Worm (Caenorhabditis elegans) whole organism, L3 larva: ENCODE data around the gene saps-1.

Experiments
- R02D3.7 ChIP-seq: fragments of 150-350 bp; optimal IDR thresholded peaks from 2 replicates; lab custom pipeline; 2014; ENCODE audit warnings: missing biosample characterization, missing genetic modification characterization
- ZK546.5 ChIP-seq: sonication (generic microtip); optimal IDR thresholded peaks from 2 replicates; lab custom pipeline; 2017; ENCODE audit warnings: missing biosample characterization, missing genetic modification characterization
- aly-2 ChIP-seq: fragments of 150-350 bp; optimal IDR thresholded peaks from 2 replicates; lab custom pipeline; 2014; ENCODE audit warnings: missing biosample characterization, missing genetic modification characterization
- ama-1 ChIP-seq: fragments of 150-350 bp; optimal IDR thresholded peaks from 2 replicates; lab custom pipeline; 2018
- ceh-16 ChIP-seq: sonication (generic microtip); optimal IDR thresholded peaks from 2 replicates; lab custom pipeline; 2017; ENCODE audit warnings: missing biosample characterization, missing genetic modification characterization
- ceh-28 ChIP-seq: fragments of 150-350 bp; optimal IDR thresholded peaks from 2 replicates; lab custom pipeline; 2014; ENCODE audit warnings: missing biosample characterization, missing genetic modification reagents, missing genetic modification characterization
- ceh-82 ChIP-seq: fragments of 150-350 bp; optimal IDR thresholded peaks from 2 replicates; lab custom pipeline; 2014; ENCODE audit warnings: missing biosample characterization, missing genetic modification characterization
- egl-27 ChIP-seq: sonication (generic microtip); optimal IDR thresholded peaks from 4 replicates; lab custom pipeline; 2017; ENCODE audit warnings: missing biosample characterization, missing genetic modification reagents, missing genetic modification characterization
- egl-5 ChIP-seq: fragments of 150-350 bp; optimal IDR thresholded peaks from 2 replicates; lab custom pipeline; 2017; ENCODE audit warnings: missing biosample characterization, missing genetic modification reagents, missing genetic modification characterization, inconsistent platforms
- elt-1 ChIP-seq: fragments of 150-350 bp; optimal IDR thresholded peaks from 2 replicates; lab custom pipeline; 2014; ENCODE audit warnings: missing biosample characterization, missing genetic modification characterization
- elt-2 ChIP-seq: sonication (generic microtip); optimal IDR thresholded peaks from 2 replicates; lab custom pipeline; 2016; ENCODE audit warnings: missing genetic modification reagents, mild to moderate bottlenecking, missing genetic modification characterization, missing compliant biosample characterization
- elt-3 ChIP-seq, 3 experiments: fragments of 150-350 bp in 1 of 3; sonication (generic microtip) in 2 of 3; optimal IDR thresholded peaks; 2 replicates in 2 of 3; 4 replicates in 1 of 3; lab custom pipeline; 2014 to 2017; ENCODE audit warnings: missing biosample characterization in 3 of 3, missing genetic modification characterization in 3 of 3
- fkh-2 ChIP-seq: fragments of 150-350 bp; optimal IDR thresholded peaks from 2 replicates; lab custom pipeline; 2014; ENCODE audit warnings: missing biosample characterization, missing genetic modification reagents, missing genetic modification characterization
- fos-1 ChIP-seq: fragments of 150-350 bp; optimal IDR thresholded peaks from 2 replicates; lab custom pipeline; 2014; ENCODE audit warnings: missing biosample characterization, missing genetic modification characterization
- hmg-11 ChIP-seq: sonication (generic microtip); optimal IDR thresholded peaks from 2 replicates; lab custom pipeline; 2016; ENCODE audit warnings: missing genetic modification characterization, missing compliant biosample characterization
- jun-1 ChIP-seq: fragments of 150-350 bp; optimal IDR thresholded peaks from 2 replicates; lab custom pipeline; 2014; ENCODE audit warnings: missing biosample characterization, missing genetic modification reagents, missing genetic modification characterization
- lin-15B ChIP-seq: fragments of 150-350 bp; optimal IDR thresholded peaks from 2 replicates; lab custom pipeline; 2014; ENCODE audit warnings: missing biosample characterization, missing genetic modification characterization
- lin-39 ChIP-seq: fragments of 150-350 bp; optimal IDR thresholded peaks from 2 replicates; lab custom pipeline; 2018; ENCODE audit warnings: missing biosample characterization, missing genetic modification reagents, missing genetic modification characterization
- mdl-1 ChIP-seq: fragments of 150-350 bp; optimal IDR thresholded peaks from 2 replicates; lab custom pipeline; 2014; ENCODE audit warnings: missing biosample characterization, missing genetic modification characterization
- mml-1 ChIP-seq: fragments of 150-350 bp; sonication (generic microtip); optimal IDR thresholded peaks from 3 replicates; lab custom pipeline; 2014; ENCODE audit warnings: missing biosample characterization, missing genetic modification characterization
- nhr-11 ChIP-seq: fragments of 150-350 bp; optimal IDR thresholded peaks from 2 replicates; lab custom pipeline; 2014; ENCODE audit warnings: missing biosample characterization, missing genetic modification characterization
- nhr-12 ChIP-seq: fragments of 150-350 bp; optimal IDR thresholded peaks from 2 replicates; lab custom pipeline; 2014; ENCODE audit warnings: missing biosample characterization, missing genetic modification characterization
- nhr-23 ChIP-seq: fragments of 150-350 bp; optimal IDR thresholded peaks from 2 replicates; lab custom pipeline; 2014; ENCODE audit warnings: missing biosample characterization, missing genetic modification reagents, missing genetic modification characterization
- nhr-237 ChIP-seq: fragments of 150-350 bp; optimal IDR thresholded peaks from 2 replicates; lab custom pipeline; 2014; ENCODE audit warnings: missing biosample characterization, missing genetic modification characterization
- nhr-25 ChIP-seq: sonication (generic microtip); optimal IDR thresholded peaks from 2 replicates; lab custom pipeline; 2017; ENCODE audit warnings: missing biosample characterization, missing genetic modification characterization
- nhr-28 ChIP-seq: fragments of 150-350 bp; optimal IDR thresholded peaks from 2 replicates; lab custom pipeline; 2014; ENCODE audit warnings: missing biosample characterization, missing genetic modification characterization
- nhr-67 ChIP-seq: fragments of 150-350 bp; optimal IDR thresholded peaks from 2 replicates; lab custom pipeline; 2014; ENCODE audit warnings: missing biosample characterization, missing genetic modification characterization
- nhr-76 ChIP-seq: fragments of 150-350 bp; sonication (generic microtip); optimal IDR thresholded peaks from 5 replicates; lab custom pipeline; 2014; ENCODE audit warnings: missing biosample characterization, missing genetic modification characterization
- nhr-77 ChIP-seq: fragments of 150-350 bp; optimal IDR thresholded peaks from 2 replicates; lab custom pipeline; 2014; ENCODE audit warnings: missing biosample characterization, missing genetic modification characterization
- pqm-1 ChIP-seq: fragments of 150-350 bp; optimal IDR thresholded peaks from 2 replicates; lab custom pipeline; 2017; ENCODE audit warnings: missing biosample characterization, missing genetic modification characterization, inconsistent platforms
- sea-2 ChIP-seq: fragments of 150-350 bp; sonication (generic microtip); optimal IDR thresholded peaks from 4 replicates; lab custom pipeline; 2014; ENCODE audit warnings: missing biosample characterization, missing genetic modification reagents, missing genetic modification characterization
- skn-1 ChIP-seq: fragments of 150-350 bp; optimal IDR thresholded peaks from 2 replicates; lab custom pipeline; 2014; ENCODE audit warnings: missing biosample characterization, missing genetic modification characterization
- snpc-4 ChIP-seq: fragments of 150-350 bp; optimal IDR thresholded peaks from 2 replicates; lab custom pipeline; 2014; ENCODE audit warnings: missing biosample characterization, missing genetic modification characterization
- tbx-2 ChIP-seq: sonication (generic microtip); optimal IDR thresholded peaks from 2 replicates; lab custom pipeline; 2016; ENCODE audit warnings: mild to moderate bottlenecking, missing genetic modification characterization, missing compliant biosample characterization
- unc-62 ChIP-seq: fragments of 150-350 bp; sonication (generic microtip); optimal IDR thresholded peaks from 4 replicates; lab custom pipeline; 2014; ENCODE audit warnings: missing biosample characterization, missing genetic modification reagents, missing genetic modification characterization
- zag-1 ChIP-seq: fragments of 150-350 bp; optimal IDR thresholded peaks from 2 replicates; lab custom pipeline; 2014; ENCODE audit warnings: missing biosample characterization, missing genetic modification characterization
- ztf-11 ChIP-seq: fragments of 150-350 bp; optimal IDR thresholded peaks from 2 replicates; lab custom pipeline; 2014; ENCODE audit warnings: missing biosample characterization, missing genetic modification characterization

Gene saps-1

DNA sequence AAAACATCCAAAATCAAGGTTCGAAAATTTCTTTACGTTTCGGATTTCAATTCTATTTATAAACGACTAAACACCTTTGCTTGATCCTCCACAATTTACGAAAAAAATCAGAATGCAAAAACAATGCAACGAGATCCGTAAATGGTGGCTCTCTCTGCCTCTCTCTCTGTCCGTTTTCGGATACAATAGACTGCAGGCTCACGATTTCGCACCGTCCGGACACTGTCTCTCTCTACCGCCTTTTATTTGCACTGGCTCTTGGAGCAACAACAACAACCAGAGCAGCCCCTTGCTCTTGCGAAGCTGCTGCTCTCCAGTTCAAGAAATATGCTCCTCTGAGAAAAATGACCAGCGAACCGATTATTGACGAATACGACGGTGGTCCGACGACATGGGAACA, 14.7 kb downstream of the saps-1 start, which contains the start of gene T24F1.7:
TSS of gene T24F1.7 (plus strand) at position 301 of the 400 bp plus-strand sequence.
- TF ChIP-seq nhr-11 (tag; lab: Kevin White, UChicago) (no peak), skn-1 (tag; lab: Kevin White, UChicago) (no peak), elt-2 (tag; lab: Kevin White, UChicago) (no peak), tbx-2 (no peak), nhr-12 (no peak), ceh-28 (tag; lab: Kevin White, UChicago) (no peak), nhr-67 (tag; lab: Kevin White, UChicago) (no peak), egl-5 (tag; lab: Kevin White, UChicago) (no peak), nhr-23 (tag; lab: Kevin White, UChicago) (no peak), egl-27 (tag; lab: Kevin White, UChicago) (no peak), ztf-11 (tag; lab: Kevin White, UChicago) (no peak), ceh-16 (no peak), pqm-1 (tag; lab: Kevin White, UChicago) (no peak), nhr-77 (tag; lab: Kevin White, UChicago) (no peak), hmg-11 (tag; lab: Kevin White, UChicago) (no peak), sea-2 (GFP tag; lab: Kevin White, UChicago) (no peak), ama-1 (lab: Kevin White, UChicago) (no peak), ceh-82 (tag; lab: Kevin White, UChicago) (no peak), nhr-76 (no peak)

ce11 chrII:11314165-11314564, 16.7 kb downstream of the saps-1 start, which contains the start of gene T24F1.4:
Gene T24F1.4 (minus strand): TSS chrII:11314265.
- TF ChIP-seq nhr-11 (tag; lab: Kevin White, UChicago) (no peak), snpc-4 (tag; lab: Kevin White, UChicago) (no peak), jun-1 (no peak), hmg-11 (tag; lab: Kevin White, UChicago) (no peak), tbx-2 (no peak), fkh-2 (no peak), lin-15B (tag; lab: Kevin White, UChicago) (no peak), nhr-25 (tag; lab: Kevin White, UChicago) (no peak), pqm-1 (tag; lab: Kevin White, UChicago) (no peak), ceh-28 (tag; lab: Kevin White, UChicago) (no peak), nhr-23 (tag; lab: Kevin White, UChicago) (no peak), elt-3 (tag; optimal IDR thresholded peaks at IDR 0.05; lab: Kevin White, UChicago) (no peak)

- TF ChIP-seq nhr-23 (tag; lab: Kevin White, UChicago) = no peak
- TF ChIP-seq zag-1 (tag; lab: Kevin White, UChicago) = no peak
- TF ChIP-seq elt-1 (tag; lab: Kevin White, UChicago) = no peak
- TF ChIP-seq skn-1 (tag; lab: Kevin White, UChicago) = no peak
- TF ChIP-seq fos-1 (tag; lab: Kevin White, UChicago) = no peak
- no peak for TF ChIP-seq ZK546.5
- no peak for TF ChIP-seq ztf-11 (tag; lab: Kevin White, UChicago)
- TF ChIP-seq elt-3 (tag; optimal IDR thresholded peaks at IDR 0.05; lab: Kevin White, UChicago) = no peak
- no peak for TF ChIP-seq unc-62 (GFP tag; lab: Kevin White, UChicago)
- TF ChIP-seq aly-2 (tag; lab: Kevin White, UChicago) = no peak
- TF ChIP-seq lin-39 (tag; lab: Kevin White, UChicago) = no peak
- TF ChIP-seq fkh-2 = no peak
- TF ChIP-seq, all 47 proteins: peak for 0
Observed at ce11 chrII:11316663-11317062, 19.2 kb downstream of the saps-1 start.

DNA sequence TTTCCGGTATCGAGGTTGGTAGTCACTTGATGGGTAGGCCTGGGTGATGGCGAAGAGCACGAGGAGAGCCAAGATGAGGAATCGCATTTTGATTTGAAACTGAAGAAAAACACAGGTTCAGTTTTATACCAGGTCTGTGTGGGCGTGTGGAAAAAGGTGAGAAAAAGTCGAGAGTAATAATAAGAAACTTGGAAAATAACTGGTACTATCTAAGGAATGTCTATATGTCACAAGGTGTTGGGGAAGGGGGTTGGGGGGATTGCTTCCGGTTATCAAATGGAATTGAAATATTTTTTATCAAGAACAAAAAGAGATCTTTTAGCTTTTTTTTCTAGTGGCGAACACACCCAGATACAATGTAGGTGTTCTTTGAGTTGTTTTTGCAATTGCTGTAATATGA, 22.1 kb downstream of the saps-1 start, which contains the start of gene nlp-51:
TSS of gene nlp-51 (minus strand) at position 101 of the 400 bp plus-strand sequence.
- TF ChIP-seq mdl-1 (tag; lab: Kevin White, UChicago) (no peak), nhr-67 (tag; lab: Kevin White, UChicago) (no peak), R02D3.7 (tag; lab: Kevin White, UChicago) (no peak), elt-2 (tag; lab: Kevin White, UChicago) (no peak), nhr-237 (tag; lab: Kevin White, UChicago) (no peak), elt-3 (tag; optimal IDR thresholded peaks at IDR 0.05; lab: Kevin White, UChicago) (no peak), tbx-2 (no peak), nhr-25 (tag; lab: Kevin White, UChicago) (no peak), ceh-28 (tag; lab: Kevin White, UChicago) (no peak), mml-1 (no peak), ztf-11 (tag; lab: Kevin White, UChicago) (no peak), nhr-28 (tag; lab: Kevin White, UChicago) (no peak), lin-15B (tag; lab: Kevin White, UChicago) (no peak), ceh-16 (no peak), pqm-1 (tag; lab: Kevin White, UChicago) (no peak)
